Fruit fly (Drosophila melanogaster) whole organism, embryonic: Measurements from ENCODE around the gene Ids.

ENCODE experiments used
- BEAF-32 ChIP-seq: fragments of 200-800 bp; sonication (Bioruptor generic); optimal IDR thresholded peaks from 3 replicates; lab custom pipeline; 2017; ENCODE audit warnings: missing biosample characterization, missing genetic modification characterization, mild to moderate bottlenecking, moderate library complexity, missing genetic modification reagents
- CG11247 ChIP-seq: fragments of 200-800 bp; sonication (Bioruptor generic); IDR thresholded peaks from 2 replicates; pipeline ENCODE4 v1.3.6; 2022; ENCODE audit warnings: missing biosample characterization, missing genetic modification characterization
- CG12155 ChIP-seq: fragments of 200-800 bp; sonication (Bioruptor generic); optimal IDR thresholded peaks from 3 replicates; lab custom pipeline; 2016; ENCODE audit warnings: missing biosample characterization, missing genetic modification characterization
- CG12236 ChIP-seq: fragments of 200-800 bp; sonication (Bioruptor generic); optimal IDR thresholded peaks from 2 replicates; lab custom pipeline; 2016; ENCODE audit warnings: missing biosample characterization, missing genetic modification characterization
- CG14710 ChIP-seq: fragments of 200-800 bp; sonication (Bioruptor generic); optimal IDR thresholded peaks from 3 replicates; lab custom pipeline; 2019; ENCODE audit warnings: missing biosample characterization, mild to moderate bottlenecking, missing genetic modification characterization, moderate library complexity
- CG14860 ChIP-seq: fragments of 200-800 bp; sonication (Bioruptor generic); IDR thresholded peaks from 3 replicates; pipeline ENCODE4 v1.3.6; 2022; ENCODE audit warnings: missing biosample characterization, missing genetic modification characterization; ENCODE audit not compliant: partially characterized antibody
- CG17385 ChIP-seq: fragments of 200-800 bp; sonication (Bioruptor generic); optimal IDR thresholded peaks from 3 replicates; lab custom pipeline; 2018; ENCODE audit warnings: missing biosample characterization, mild to moderate bottlenecking, missing genetic modification characterization
- CG18619 ChIP-seq: fragments of 200-800 bp; sonication (Bioruptor generic); optimal IDR thresholded peaks from 3 replicates; lab custom pipeline; 2017; ENCODE audit warnings: missing biosample characterization, mild to moderate bottlenecking, missing genetic modification characterization
- CG2889 ChIP-seq: fragments of 200-800 bp; sonication (Bioruptor generic); IDR thresholded peaks from 3 replicates; pipeline ENCODE4 v1.3.6; 2022; ENCODE audit warnings: missing biosample characterization, missing genetic modification characterization
- CG31388 ChIP-seq: fragments of 200-800 bp; sonication (Bioruptor generic); optimal IDR thresholded peaks from 2 replicates; lab custom pipeline; 2016; ENCODE audit warnings: missing biosample characterization, missing genetic modification characterization
- CG34224 ChIP-seq: fragments of 200-800 bp; sonication (Bioruptor generic); IDR thresholded peaks from 3 replicates; pipeline ENCODE4 v1.3.6; 2022; ENCODE audit warnings: missing biosample characterization, missing genetic modification characterization; ENCODE audit not compliant: partially characterized antibody
- CG34422 ChIP-seq: fragments of 200-800 bp; sonication (Bioruptor generic); IDR thresholded peaks from 3 replicates; pipeline ENCODE4 v1.3.6; 2022; ENCODE audit warnings: missing biosample characterization, missing genetic modification characterization
- CG3847 ChIP-seq: fragments of 200-800 bp; sonication (Bioruptor generic); IDR thresholded peaks from 2 replicates; pipeline ENCODE4 v1.3.6; 2022; ENCODE audit warnings: missing biosample characterization, missing genetic modification characterization
- CG4707 ChIP-seq: fragments of 200-800 bp; sonication (Bioruptor generic); optimal IDR thresholded peaks from 2 replicates; lab custom pipeline; 2018; ENCODE audit warnings: missing biosample characterization, mild to moderate bottlenecking, missing genetic modification characterization, moderate library complexity
- CG6654 ChIP-seq: fragments of 200-800 bp; sonication (Bioruptor generic); optimal IDR thresholded peaks from 2 replicates; lab custom pipeline; 2017; ENCODE audit warnings: missing biosample characterization, mild to moderate bottlenecking, missing genetic modification characterization
- CG7357 ChIP-seq: fragments of 200-800 bp; sonication (Bioruptor generic); IDR thresholded peaks from 3 replicates; pipeline ENCODE4 v1.3.6; 2022; ENCODE audit warnings: missing biosample characterization, missing genetic modification characterization
- CG7928 ChIP-seq: fragments of 200-800 bp; sonication (Bioruptor generic); optimal IDR thresholded peaks from 2 replicates; lab custom pipeline; 2017; ENCODE audit warnings: missing biosample characterization, mild to moderate bottlenecking, missing genetic modification characterization
- CG7987 ChIP-seq: fragments of 200-800 bp; sonication (Bioruptor generic); optimal IDR thresholded peaks from 2 replicates; lab custom pipeline; 2018; ENCODE audit warnings: missing biosample characterization, mild to moderate bottlenecking, missing genetic modification characterization, moderate library complexity
- CG8290 ChIP-seq, 3 experiments: fragments of 200-800 bp; sonication (Bioruptor generic); optimal IDR thresholded peaks; 2 replicates each; lab custom pipeline; 2016 to 2019; ENCODE audit warnings: missing biosample characterization in 3 of 3, missing genetic modification characterization in 3 of 3, mild to moderate bottlenecking in 2 of 3, moderate library complexity in 1 of 3
- Camta ChIP-seq: fragments of 200-800 bp; sonication (Bioruptor generic); optimal IDR thresholded peaks from 2 replicates; lab custom pipeline; 2016; ENCODE audit warnings: missing biosample characterization, missing genetic modification characterization
- Elba2 ChIP-seq: fragments of 200-800 bp; sonication (Bioruptor generic); optimal IDR thresholded peaks from 3 replicates; lab custom pipeline; 2016; ENCODE audit warnings: missing biosample characterization, missing genetic modification characterization
- Gsc ChIP-seq: fragments of 200-800 bp; sonication (Bioruptor generic); IDR thresholded peaks from 2 replicates; pipeline ENCODE4 v1.3.6; 2022; ENCODE audit warnings: missing biosample characterization, missing genetic modification characterization
- HLH3B ChIP-seq: fragments of 200-800 bp; sonication (Bioruptor generic); IDR thresholded peaks from 2 replicates; pipeline ENCODE4 v1.3.6; 2022; ENCODE audit warnings: missing biosample characterization, missing genetic modification characterization
- HmgZ ChIP-seq: fragments of 200-800 bp; sonication (Bioruptor generic); optimal IDR thresholded peaks from 2 replicates; lab custom pipeline; 2018; ENCODE audit warnings: missing biosample characterization, mild to moderate bottlenecking, missing genetic modification characterization
- Hr3 ChIP-seq: fragments of 200-800 bp; sonication (Bioruptor generic); optimal IDR thresholded peaks from 3 replicates; lab custom pipeline; 2016; ENCODE audit warnings: missing biosample characterization, missing genetic modification characterization
- Hr39 ChIP-seq: fragments of >200 bp; optimal IDR thresholded peaks from 2 replicates; lab custom pipeline; 2017
- Nf-YA ChIP-seq: fragments of 200-800 bp; sonication (Bioruptor generic); IDR thresholded peaks from 2 replicates; pipeline ENCODE4 v1.3.6; 2022; ENCODE audit warnings: missing biosample characterization, missing genetic modification characterization
- Oaz ChIP-seq: fragments of 200-800 bp; sonication (Bioruptor generic); IDR thresholded peaks from 2 replicates; pipeline ENCODE4 v1.3.6; 2022; ENCODE audit warnings: missing biosample characterization, missing genetic modification characterization
- Poxn ChIP-seq: fragments of 200-800 bp; sonication (Bioruptor generic); IDR thresholded peaks from 2 replicates; pipeline ENCODE4 v1.3.6; 2022; ENCODE audit warnings: missing biosample characterization, missing genetic modification characterization
- Spps ChIP-seq: fragments of 200-800 bp; sonication (Bioruptor generic); optimal IDR thresholded peaks from 2 replicates; lab custom pipeline; 2018; ENCODE audit warnings: missing biosample characterization, mild to moderate bottlenecking, missing genetic modification characterization
- Sry-δ ChIP-seq: fragments of 200-800 bp; sonication (Bioruptor generic); optimal IDR thresholded peaks from 2 replicates; lab custom pipeline; 2016; ENCODE audit warnings: missing biosample characterization, missing genetic modification characterization
- Taf1 ChIP-seq: fragments of 200-800 bp; sonication (Bioruptor generic); IDR thresholded peaks from 2 replicates; pipeline ENCODE4 v1.3.6; 2022; ENCODE audit warnings: missing biosample characterization, missing genetic modification characterization
- Trl ChIP-seq, 3 experiments: fragments of >200 bp in 2 of 3; fragments of 200-800 bp in 1 of 3; sonication (Bioruptor generic) in 1 of 3; optimal IDR thresholded peaks; 2 replicates in 1 of 3; 3 replicates in 2 of 3; lab custom pipeline; 2016 to 2017; ENCODE audit warnings: missing biosample characterization in 1 of 3, missing genetic modification characterization in 1 of 3
- al ChIP-seq: fragments of 200-800 bp; sonication (Bioruptor generic); IDR thresholded peaks from 2 replicates; pipeline ENCODE4 v1.3.6; 2022; ENCODE audit warnings: missing biosample characterization, missing genetic modification characterization
- bowl ChIP-seq: fragments of 200-800 bp; sonication (Bioruptor generic); IDR thresholded peaks from 2 replicates; pipeline ENCODE4 v1.3.6; 2022; ENCODE audit warnings: missing biosample characterization, missing genetic modification characterization
- br ChIP-seq: fragments of >200 bp; optimal IDR thresholded peaks from 2 replicates; lab custom pipeline; 2017
- bsh ChIP-seq, 2 experiments: fragments of 200-800 bp; sonication (Bioruptor generic); optimal IDR thresholded peaks; 2 replicates each; lab custom pipeline; 2017 to 2018; ENCODE audit warnings: mild to moderate bottlenecking in 2 of 2, missing biosample characterization in 2 of 2, missing genetic modification characterization in 2 of 2, moderate library complexity in 1 of 2
- ci ChIP-seq: fragments of 200-800 bp; sonication (Bioruptor generic); IDR thresholded peaks from 3 replicates; pipeline ENCODE4 v1.3.6; 2022; ENCODE audit warnings: missing biosample characterization, missing genetic modification characterization
- crc ChIP-seq: fragments of 200-800 bp; sonication (Bioruptor generic); optimal IDR thresholded peaks from 2 replicates; lab custom pipeline; 2016; ENCODE audit warnings: missing biosample characterization, missing genetic modification characterization
- dmrt99B ChIP-seq: fragments of 200-800 bp; sonication (Bioruptor generic); optimal IDR thresholded peaks from 2 replicates; lab custom pipeline; 2018; ENCODE audit warnings: missing biosample characterization, mild to moderate bottlenecking, missing genetic modification characterization, moderate library complexity
- dpn ChIP-seq, 2 experiments: fragments of 200-800 bp; sonication (Bioruptor generic); optimal IDR thresholded peaks; 3 replicates each; lab custom pipeline; 2016; ENCODE audit warnings: missing biosample characterization in 2 of 2, missing genetic modification characterization in 2 of 2
- fd3F ChIP-seq: fragments of 200-800 bp; sonication (Bioruptor generic); optimal IDR thresholded peaks from 2 replicates; lab custom pipeline; 2018; ENCODE audit warnings: missing biosample characterization, mild to moderate bottlenecking, missing genetic modification characterization, moderate library complexity
- gfzf ChIP-seq: fragments of 200-800 bp; sonication (Bioruptor generic); optimal IDR thresholded peaks from 2 replicates; lab custom pipeline; 2016; ENCODE audit warnings: missing biosample characterization, mild to moderate bottlenecking, missing genetic modification characterization, moderate library complexity
- gsb-n ChIP-seq: fragments of 200-800 bp; sonication (Bioruptor generic); optimal IDR thresholded peaks from 3 replicates; lab custom pipeline; 2018; ENCODE audit warnings: missing biosample characterization, mild to moderate bottlenecking, missing genetic modification characterization
- lov ChIP-seq, 2 experiments: fragments of 200-800 bp in 1 of 2; fragments of >200 bp in 1 of 2; sonication (Bioruptor generic) in 1 of 2; IDR thresholded peaks in 1 of 2; optimal IDR thresholded peaks in 1 of 2; 2 replicates in 1 of 2; 3 replicates in 1 of 2; pipeline versions ENCODE4 v1.3.6 to Lab custom; 2017 to 2022; ENCODE audit warnings: missing biosample characterization in 1 of 2, missing genetic modification characterization in 1 of 2
- nau ChIP-seq: fragments of 200-800 bp; sonication (Bioruptor generic); optimal IDR thresholded peaks from 3 replicates; lab custom pipeline; 2017; ENCODE audit warnings: missing biosample characterization, mild to moderate bottlenecking, missing genetic modification characterization, missing genetic modification reagents
- nom ChIP-seq: fragments of 200-800 bp; sonication (Bioruptor generic); optimal IDR thresholded peaks from 2 replicates; lab custom pipeline; 2017; ENCODE audit warnings: missing biosample characterization, missing genetic modification characterization, mild to moderate bottlenecking, moderate library complexity, missing genetic modification reagents
- slbo ChIP-seq: fragments of 200-800 bp; sonication (Bioruptor generic); IDR thresholded peaks from 2 replicates; pipeline ENCODE4 v1.3.6; 2022; ENCODE audit warnings: missing biosample characterization, missing genetic modification characterization

Ids gene

DNA sequence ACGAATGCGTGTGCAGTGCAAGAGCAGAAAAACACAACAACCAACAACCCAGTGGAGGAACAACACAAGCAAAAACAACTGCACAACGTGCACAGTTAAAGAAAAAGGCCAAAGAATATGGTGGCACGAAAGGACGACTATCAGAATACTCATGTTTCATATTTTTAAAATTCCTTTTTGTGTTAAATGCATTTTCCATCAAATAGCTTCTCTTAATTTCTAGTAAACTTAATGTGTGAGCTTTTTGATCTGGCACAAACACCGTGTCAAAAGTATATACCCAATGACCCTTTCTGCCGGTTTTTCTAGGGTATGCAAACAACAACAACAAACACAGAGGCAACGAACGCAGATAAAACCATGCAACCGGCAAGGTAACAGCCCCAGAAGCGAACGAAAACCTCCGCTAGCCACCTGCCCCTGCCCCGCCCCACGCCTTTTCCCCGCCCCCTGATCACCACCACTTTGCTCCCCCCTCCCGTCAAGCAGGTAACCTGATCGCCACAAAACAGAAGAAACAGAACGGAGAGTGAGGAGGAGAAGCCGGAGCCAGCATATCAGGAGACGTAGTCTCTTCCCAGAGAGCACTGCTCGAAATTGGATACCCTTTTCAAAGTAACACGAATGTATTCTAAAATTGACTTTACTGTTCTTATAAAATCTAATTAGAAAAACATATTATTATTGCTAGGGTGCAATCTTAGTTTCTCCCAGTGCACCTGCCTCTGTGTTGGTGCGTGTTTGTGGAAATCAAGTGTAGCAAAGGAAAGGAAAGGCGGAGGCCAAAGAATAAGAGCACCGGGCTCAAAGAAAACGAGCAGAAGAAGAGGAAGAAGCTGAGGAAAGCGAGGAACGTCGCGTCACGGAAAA is 17.0 kb downstream of the Ids start (continued):
- TF ChIP-seq CG14710 (tag; lab: Kevin White, UChicago) (peak; percentile 94), CG7987 (GFP tag; lab: Kevin White, UChicago) (no peak), gsb-n (tag; lab: Kevin White, UChicago) (peak; percentile 92), gfzf (GFP tag; lab: Kevin White, UChicago) (peak; percentile 7), CG34422 (GFP tag; lab: Robert Waterston, UW) (peak; percentile 85), CG4707 (GFP tag; lab: Kevin White, UChicago) (peak; percentile 86), HLH3B (peak; percentile 88), Trl (optimal IDR thresholded peaks at IDR 0.05; lab: Kevin White, UChicago) (no peak), Trl (GFP tag; optimal IDR thresholded peaks at IDR 0.05; lab: Kevin White, UChicago) (peak; percentile 88), crc (GFP tag; lab: Kevin White, UChicago) (peak; percentile 76), BEAF-32 (GFP tag; lab: Kevin White, UChicago) (no peak), Taf1 (GFP tag; lab: Robert Waterston, UW) (peak; percentile 20; the same call in 1 of the 2 replicates), ci (peak; percentile 97), CG12236 (GFP tag; lab: Kevin White, UChicago) (peak; percentile 94), Camta (peak; percentile 94), CG11247 (peak; percentile 74), CG18619 (peak; percentile 84), CG7357 (GFP tag; lab: Robert Waterston, UW) (peak; percentile 75), CG2889 (peak; percentile 66), Poxn (GFP tag; lab: Robert Waterston, UW) (no peak), Elba2 (GFP tag; lab: Kevin White, UChicago) (peak; percentile 86), dpn (GFP tag; optimal IDR thresholded peaks at IDR 0.05; lab: Kevin White, UChicago) (peak; percentile 87 to 91), Hr3 (GFP tag; lab: Kevin White, UChicago) (peak; percentile 93), CG12155 (GFP tag; lab: Kevin White, UChicago) (peak; percentile 75), fd3F (GFP tag; lab: Kevin White, UChicago) (no peak), CG14860 (GFP tag; lab: Robert Waterston, UW) (no peak), CG34224 (GFP tag; lab: Robert Waterston, UW) (no peak), Sry-δ (GFP tag; lab: Kevin White, UChicago) (peak; percentile 56), br (no peak), Nf-YA (GFP tag; lab: Robert Waterston, UW) (peak; percentile 67), bowl (GFP tag; lab: Robert Waterston, UW) (peak; percentile 82), bsh (GFP tag; optimal IDR thresholded peaks at IDR 0.05; lab: Kevin White, UChicago) (peak; percentile 96 to 97), CG17385 (peak; percentile 82), nom (GFP tag; lab: Kevin White, UChicago) (peak; percentile 89), Oaz (GFP tag; lab: Robert Waterston, UW) (peak; percentile 41), nau (peak; percentile 75), CG3847 (GFP tag; lab: Robert Waterston, UW) (peak; percentile 37; the same call in 1 of the 2 replicates), CG7928 (GFP tag; lab: Kevin White, UChicago) (no peak), Hr39 (lab: Kevin White, UChicago) (no peak), Spps (peak; percentile 78), CG6654 (GFP tag; lab: Kevin White, UChicago) (peak; percentile 82), HmgZ (tag; lab: Kevin White, UChicago) (peak; percentile 6), lov (optimal IDR thresholded peaks at IDR 0.05; lab: Kevin White, UChicago) (no peak), lov (GFP tag; IDR thresholded peaks at IDR 0.05; lab: Robert Waterston, UW) (peak; percentile 98), CG8290 (GFP tag; optimal IDR thresholded peaks at IDR 0.05; lab: Kevin White, UChicago) (peak; percentile 90), CG8290 (tag; optimal IDR thresholded peaks at IDR 0.05; lab: Kevin White, UChicago) (peak; percentile 69 to 79), al (no peak), CG31388 (GFP tag; lab: Kevin White, UChicago) (peak; percentile 80), dmrt99B (peak; percentile 85), slbo (peak; percentile 46), Gsc (GFP tag; lab: Robert Waterston, UW) (peak; percentile 83)
